Fruit fly (Drosophila melanogaster) whole organism, embryonic: Measurements from ENCODE around the gene CG9263.

Source experiments
- B-H1 ChIP-seq: fragments of 200-800 bp; sonication (Bioruptor generic); IDR thresholded peaks from 3 replicates; pipeline ENCODE4 v1.3.6; 2022; ENCODE audit warnings: missing biosample characterization, missing genetic modification characterization
- B-H2 ChIP-seq: fragments of 200-800 bp; sonication (Bioruptor generic); optimal IDR thresholded peaks from 2 replicates; lab custom pipeline; 2018; ENCODE audit warnings: missing biosample characterization, mild to moderate bottlenecking, missing genetic modification characterization
- Bdp1 ChIP-seq: fragments of 200-800 bp; sonication (Bioruptor generic); optimal IDR thresholded peaks from 3 replicates; lab custom pipeline; 2016; ENCODE audit warnings: missing biosample characterization, missing genetic modification characterization
- CG10209 ChIP-seq: fragments of 200-800 bp; sonication (Bioruptor generic); optimal IDR thresholded peaks from 3 replicates; lab custom pipeline; 2017; ENCODE audit warnings: missing biosample characterization, mild to moderate bottlenecking, missing genetic modification characterization, missing genetic modification reagents
- CG13296 ChIP-seq: fragments of 200-800 bp; sonication (Bioruptor generic); optimal IDR thresholded peaks from 3 replicates; lab custom pipeline; 2018; ENCODE audit warnings: missing biosample characterization, mild to moderate bottlenecking, missing genetic modification characterization
- CG13775 ChIP-seq: fragments of 200-800 bp; sonication (Bioruptor generic); optimal IDR thresholded peaks from 3 replicates; lab custom pipeline; 2017; ENCODE audit warnings: missing biosample characterization, mild to moderate bottlenecking, missing genetic modification characterization
- CG14860 ChIP-seq: fragments of 200-800 bp; sonication (Bioruptor generic); IDR thresholded peaks from 3 replicates; pipeline ENCODE4 v1.3.6; 2022; ENCODE audit warnings: missing biosample characterization, missing genetic modification characterization; ENCODE audit not compliant: partially characterized antibody
- CG1529 ChIP-seq: fragments of 200-800 bp; sonication (Bioruptor generic); optimal IDR thresholded peaks from 3 replicates; lab custom pipeline; 2018; ENCODE audit warnings: missing biosample characterization, missing genetic modification characterization
- CG15696 ChIP-seq: fragments of 200-800 bp; sonication (Bioruptor generic); optimal IDR thresholded peaks from 2 replicates; lab custom pipeline; 2019; ENCODE audit warnings: missing biosample characterization, mild to moderate bottlenecking, missing genetic modification characterization, moderate library complexity
- CG18476 ChIP-seq: fragments of 200-800 bp; sonication (Bioruptor generic); optimal IDR thresholded peaks from 2 replicates; lab custom pipeline; 2016; ENCODE audit warnings: missing biosample characterization, mild to moderate bottlenecking, missing genetic modification characterization
- CG18619 ChIP-seq: fragments of 200-800 bp; sonication (Bioruptor generic); optimal IDR thresholded peaks from 3 replicates; lab custom pipeline; 2017; ENCODE audit warnings: missing biosample characterization, mild to moderate bottlenecking, missing genetic modification characterization
- CG31224 ChIP-seq: fragments of 200-800 bp; sonication (Bioruptor generic); IDR thresholded peaks from 2 replicates; pipeline ENCODE4 v1.3.6; 2022; ENCODE audit warnings: missing biosample characterization, missing genetic modification characterization
- CG31365 ChIP-seq: fragments of 200-800 bp; sonication (Bioruptor generic); optimal IDR thresholded peaks from 2 replicates; lab custom pipeline; 2018; ENCODE audit warnings: missing biosample characterization, mild to moderate bottlenecking, missing genetic modification characterization
- CG3281 ChIP-seq: fragments of 200-800 bp; sonication (Bioruptor generic); optimal IDR thresholded peaks from 3 replicates; lab custom pipeline; 2017; ENCODE audit warnings: missing biosample characterization, mild to moderate bottlenecking, missing genetic modification characterization
- CG33557 ChIP-seq: fragments of 200-800 bp; sonication (Bioruptor generic); optimal IDR thresholded peaks from 2 replicates; lab custom pipeline; 2019; ENCODE audit warnings: missing biosample characterization, mild to moderate bottlenecking, missing genetic modification characterization, moderate library complexity
- CG6254 ChIP-seq: fragments of 200-800 bp; sonication (Bioruptor generic); optimal IDR thresholded peaks from 3 replicates; lab custom pipeline; 2017; ENCODE audit warnings: mild to moderate bottlenecking, missing biosample characterization, missing genetic modification reagents, missing genetic modification characterization
- CG6813 ChIP-seq: fragments of 200-800 bp; sonication (Bioruptor generic); optimal IDR thresholded peaks from 2 replicates; lab custom pipeline; 2017; ENCODE audit warnings: missing biosample characterization, missing genetic modification characterization, mild to moderate bottlenecking, moderate library complexity, missing genetic modification reagents
- CG7786 ChIP-seq: fragments of 200-800 bp; sonication (Bioruptor generic); optimal IDR thresholded peaks from 2 replicates; lab custom pipeline; 2016; ENCODE audit warnings: missing biosample characterization, missing genetic modification characterization
- CG8388 ChIP-seq: fragments of 200-800 bp; sonication (Bioruptor generic); optimal IDR thresholded peaks from 2 replicates; lab custom pipeline; 2019; ENCODE audit warnings: missing biosample characterization, mild to moderate bottlenecking, missing genetic modification characterization, moderate library complexity
- CG8765 ChIP-seq: fragments of 200-800 bp; sonication (Bioruptor generic); IDR thresholded peaks from 2 replicates; pipeline ENCODE4 v1.3.6; 2022; ENCODE audit warnings: missing biosample characterization, missing genetic modification characterization
- CTCF ChIP-seq: fragments of 200-800 bp; sonication (Bioruptor generic); optimal IDR thresholded peaks from 2 replicates; lab custom pipeline; 2017; ENCODE audit warnings: missing biosample characterization, mild to moderate bottlenecking, missing genetic modification characterization, moderate library complexity
- CkIIα-i1 ChIP-seq: fragments of 200-800 bp; sonication (Bioruptor generic); IDR thresholded peaks from 2 replicates; pipeline ENCODE4 v1.3.6; 2022; ENCODE audit warnings: missing biosample characterization, missing genetic modification characterization
- Dad ChIP-seq: fragments of 200-800 bp; sonication (Bioruptor generic); optimal IDR thresholded peaks from 3 replicates; lab custom pipeline; 2016; ENCODE audit warnings: missing biosample characterization, missing genetic modification characterization
- E2f1 ChIP-seq: fragments of 200-800 bp; sonication (Bioruptor generic); IDR thresholded peaks from 2 replicates; pipeline ENCODE4 v1.3.6; 2022; ENCODE audit warnings: missing biosample characterization, missing genetic modification characterization
- H2.0 ChIP-seq: fragments of 200-800 bp; sonication (Bioruptor generic); IDR thresholded peaks from 2 replicates; pipeline ENCODE4 v1.3.6; 2022; ENCODE audit warnings: missing biosample characterization, missing genetic modification characterization
- HHEX ChIP-seq: fragments of 200-800 bp; sonication (Bioruptor generic); optimal IDR thresholded peaks from 3 replicates; lab custom pipeline; 2017; ENCODE audit warnings: missing biosample characterization, mild to moderate bottlenecking, missing genetic modification characterization, missing genetic modification reagents
- Hey ChIP-seq: fragments of 200-800 bp; sonication (Bioruptor generic); optimal IDR thresholded peaks from 3 replicates; lab custom pipeline; 2018; ENCODE audit warnings: missing biosample characterization, mild to moderate bottlenecking, missing genetic modification characterization
- Myb ChIP-seq: fragments of 200-800 bp; sonication (Bioruptor generic); optimal IDR thresholded peaks from 2 replicates; lab custom pipeline; 2016; ENCODE audit warnings: missing biosample characterization, missing genetic modification characterization
- Poxn ChIP-seq: fragments of 200-800 bp; sonication (Bioruptor generic); IDR thresholded peaks from 2 replicates; pipeline ENCODE4 v1.3.6; 2022; ENCODE audit warnings: missing biosample characterization, missing genetic modification characterization
- Usf ChIP-seq: fragments of 200-800 bp; sonication (Bioruptor generic); optimal IDR thresholded peaks from 2 replicates; lab custom pipeline; 2017; ENCODE audit warnings: missing genotype, missing biosample characterization, missing genetic modification characterization
- abd-A ChIP-seq: fragments of 200-800 bp; sonication (Bioruptor generic); optimal IDR thresholded peaks from 3 replicates; lab custom pipeline; 2019; ENCODE audit warnings: missing biosample characterization, mild to moderate bottlenecking, missing genetic modification characterization, moderate library complexity
- az2 ChIP-seq: fragments of 200-800 bp; sonication (Bioruptor generic); optimal IDR thresholded peaks from 3 replicates; lab custom pipeline; 2016; ENCODE audit warnings: missing biosample characterization, missing genetic modification characterization
- br ChIP-seq: fragments of >200 bp; optimal IDR thresholded peaks from 2 replicates; lab custom pipeline; 2017
- da ChIP-seq: fragments of 200-800 bp; sonication (Bioruptor generic); optimal IDR thresholded peaks from 2 replicates; lab custom pipeline; 2016; ENCODE audit warnings: missing biosample characterization, missing genetic modification characterization
- esg ChIP-seq: fragments of 200-800 bp; sonication (Bioruptor generic); conservative IDR thresholded peaks from 2 replicates; pipeline ENCODE4 v1.3.6; 2022; ENCODE audit warnings: missing biosample characterization, missing genetic modification characterization
- eve ChIP-seq, 2 experiments: fragments of >200 bp; optimal IDR thresholded peaks; 2 replicates each; lab custom pipeline; 2017; ENCODE audit warnings: missing biosample characterization in 2 of 2, missing genetic modification characterization in 2 of 2
- gsb-n ChIP-seq: fragments of 200-800 bp; sonication (Bioruptor generic); optimal IDR thresholded peaks from 3 replicates; lab custom pipeline; 2018; ENCODE audit warnings: missing biosample characterization, mild to moderate bottlenecking, missing genetic modification characterization
- h ChIP-seq: fragments of >200 bp; optimal IDR thresholded peaks from 2 replicates; lab custom pipeline; 2017
- hbn ChIP-seq: fragments of 200-800 bp; sonication (Bioruptor generic); IDR thresholded peaks from 2 replicates; pipeline ENCODE4 v1.3.6; 2022; ENCODE audit warnings: missing biosample characterization, missing genetic modification characterization; ENCODE audit not compliant: partially characterized antibody
- ind ChIP-seq: fragments of 200-800 bp; sonication (Bioruptor generic); optimal IDR thresholded peaks from 3 replicates; lab custom pipeline; 2016; ENCODE audit warnings: missing biosample characterization, missing genetic modification characterization
- ken ChIP-seq: fragments of 200-800 bp; sonication (Bioruptor generic); IDR thresholded peaks from 3 replicates; pipeline ENCODE4 v1.3.6; 2022; ENCODE audit warnings: missing biosample characterization, missing genetic modification characterization
- nmo ChIP-seq: fragments of 200-800 bp; sonication (Bioruptor generic); optimal IDR thresholded peaks from 2 replicates; lab custom pipeline; 2018; ENCODE audit warnings: missing biosample characterization, mild to moderate bottlenecking, missing genetic modification characterization, moderate library complexity
- oc ChIP-seq: fragments of 200-800 bp; sonication (Bioruptor generic); optimal IDR thresholded peaks from 2 replicates; lab custom pipeline; 2018; ENCODE audit warnings: missing biosample characterization, mild to moderate bottlenecking, missing genetic modification characterization, moderate library complexity
- pnt ChIP-seq: fragments of 200-800 bp; sonication (Bioruptor generic); optimal IDR thresholded peaks from 3 replicates; lab custom pipeline; 2016; ENCODE audit warnings: missing biosample characterization, missing genetic modification characterization
- ro ChIP-seq: fragments of 200-800 bp; sonication (Bioruptor generic); IDR thresholded peaks from 2 replicates; pipeline ENCODE4 v1.3.6; 2022; ENCODE audit warnings: missing biosample characterization, missing genetic modification characterization
- shn ChIP-seq: fragments of 200-800 bp; sonication (Bioruptor generic); optimal IDR thresholded peaks from 3 replicates; lab custom pipeline; 2016; ENCODE audit warnings: missing biosample characterization, missing genetic modification characterization
- slou ChIP-seq: fragments of 200-800 bp; sonication (Bioruptor generic); optimal IDR thresholded peaks from 3 replicates; lab custom pipeline; 2016; ENCODE audit warnings: missing biosample characterization, missing genetic modification characterization
- tin ChIP-seq: fragments of 200-800 bp; sonication (Bioruptor generic); optimal IDR thresholded peaks from 3 replicates; lab custom pipeline; 2016; ENCODE audit warnings: missing biosample characterization, missing genetic modification characterization
- ttk ChIP-seq: fragments of 200-800 bp; sonication (Bioruptor generic); IDR thresholded peaks from 2 replicates; pipeline ENCODE4 v2.1.2; 2022; ENCODE audit warnings: missing biosample characterization, missing genetic modification characterization
- twi ChIP-seq: fragments of 200-800 bp; optimal IDR thresholded peaks from 2 replicates; lab custom pipeline; 2019; ENCODE audit warnings: missing biosample characterization, mild to moderate bottlenecking, missing genetic modification characterization, moderate library complexity

CG9263 gene

dm6 chr2L:13513331-13514261 is 28.8 kb downstream of the CG9263 start (continued):
- peak; percentile 70 for TF ChIP-seq CG3281
- TF ChIP-seq B-H1 (GFP tag; lab: Robert Waterston, UW) = peak; percentile 42; the same call in 1 of the 3 replicates
- TF ChIP-seq h (lab: Kevin White, UChicago) = no peak
- TF ChIP-seq CG14860 = no peak
- TF ChIP-seq HHEX (GFP tag; lab: Kevin White, UChicago) = peak; percentile 74
- TF ChIP-seq nmo (GFP tag; lab: Kevin White, UChicago) = peak; percentile 57
- no peak for TF ChIP-seq oc
- no peak for TF ChIP-seq abd-A (tag; lab: Kevin White, UChicago)
- peak; percentile 14 for TF ChIP-seq CG33557 (GFP tag; lab: Kevin White, UChicago)
- peak; percentile 70 for TF ChIP-seq CG18619 (GFP tag; lab: Kevin White, UChicago)
- TF ChIP-seq H2.0 (GFP tag; lab: Robert Waterston, UW) = peak; percentile 51; the same call in 1 of the 2 replicates
- TF ChIP-seq CG31224 = peak; percentile 50
- TF ChIP-seq slou (GFP tag; lab: Kevin White, UChicago) = no peak
- peak; percentile 49 for TF ChIP-seq gsb-n (tag; lab: Kevin White, UChicago)
- TF ChIP-seq esg = peak; percentile 35; the same call in 1 of the 2 replicates
- peak; percentile 42 for TF ChIP-seq B-H2 (GFP tag; lab: Kevin White, UChicago)
- TF ChIP-seq pnt = peak; percentile 58
- peak; percentile 33 for TF ChIP-seq CG1529 (GFP tag; lab: Kevin White, UChicago)
- TF ChIP-seq CkIIα-i1 (GFP tag; lab: Robert Waterston, UW) = no peak
- TF ChIP-seq CTCF (GFP tag; lab: Kevin White, UChicago) = peak; percentile 13
- TF ChIP-seq az2 (GFP tag; lab: Kevin White, UChicago) = peak; percentile 55
- peak; percentile 70 for TF ChIP-seq shn (GFP tag; lab: Kevin White, UChicago)
- peak; percentile 73 for TF ChIP-seq ind (GFP tag; lab: Kevin White, UChicago)
- TF ChIP-seq CG10209 (GFP tag; lab: Kevin White, UChicago) = peak; percentile 56
- TF ChIP-seq Usf = peak; percentile 16
- peak; percentile 36 for TF ChIP-seq Myb
- TF ChIP-seq CG8388 (GFP tag; lab: Kevin White, UChicago) = peak; percentile 54
- peak; percentile 29 for TF ChIP-seq Bdp1 (GFP tag; lab: Kevin White, UChicago)
- TF ChIP-seq CG8765 (GFP tag; lab: Robert Waterston, UW) = no peak
- no peak for TF ChIP-seq twi (tag; lab: Kevin White, UChicago)
- TF ChIP-seq CG31365 (tag; lab: Kevin White, UChicago) = no peak
- peak in 1 of 2 experiments; percentile 86 for TF ChIP-seq eve (GFP tag; optimal IDR thresholded peaks at IDR 0.05; lab: Kevin White, UChicago)
- 0 out of 3 replicates have a peak, but pooled peaks have one; percentile 49 for TF ChIP-seq ken
- TF ChIP-seq CG13775 (GFP tag; lab: Kevin White, UChicago) = peak; percentile 66
- TF ChIP-seq Dad (GFP tag; lab: Kevin White, UChicago) = peak; percentile 24
- TF ChIP-seq ro (GFP tag; lab: Robert Waterston, UW) = peak; percentile 45
- TF ChIP-seq ttk (GFP tag; lab: Robert Waterston, UW) = peak; percentile 66
- TF ChIP-seq hbn (GFP tag; lab: Robert Waterston, UW) = no peak
- TF ChIP-seq da = no peak
- TF ChIP-seq tin (GFP tag; lab: Kevin White, UChicago) = peak; percentile 58
- peak; percentile 33 for TF ChIP-seq CG6813 (GFP tag; lab: Kevin White, UChicago)
- TF ChIP-seq Poxn = peak; percentile 35; the same call in 1 of the 2 replicates
- TF ChIP-seq CG18476 (GFP tag; lab: Kevin White, UChicago) = peak; percentile 20
- TF ChIP-seq CG15696 (tag; lab: Kevin White, UChicago) = peak; percentile 15
- no peak for TF ChIP-seq br
- TF ChIP-seq CG13296 (GFP tag; lab: Kevin White, UChicago) = peak; percentile 60
- peak; percentile 54 for TF ChIP-seq E2f1 (GFP tag; lab: Robert Waterston, UW)
- TF ChIP-seq Hey = no peak
- no peak for TF ChIP-seq CG6254 (GFP tag; lab: Kevin White, UChicago)
- peak; percentile 77 for TF ChIP-seq CG7786 (GFP tag; lab: Kevin White, UChicago)
